Worm (Caenorhabditis elegans) whole organism, early embryonic: ENCODE data around the gene F40G9.7.

Source experiments
- B0310.2 ChIP-seq: sonication (generic microtip); optimal IDR thresholded peaks from 2 replicates; lab custom pipeline; 2016; ENCODE audit warnings: mild to moderate bottlenecking, missing genetic modification characterization, missing compliant biosample characterization
- ama-1 ChIP-seq: fragments of 150-350 bp; optimal IDR thresholded peaks from 2 replicates; lab custom pipeline; 2014
- hmbx-1 ChIP-seq: sonication (generic microtip); optimal IDR thresholded peaks from 2 replicates; lab custom pipeline; 2016; ENCODE audit warnings: mild to moderate bottlenecking, missing genetic modification characterization, missing compliant biosample characterization
- hnd-1 ChIP-seq: sonication (generic microtip); optimal IDR thresholded peaks from 2 replicates; lab custom pipeline; 2016; ENCODE audit warnings: missing genetic modification characterization, missing compliant biosample characterization
- scrt-1 ChIP-seq: fragments of 200-800 bp; sonication (Bioruptor generic); IDR thresholded peaks from 2 replicates; pipeline ENCODE4 v1.3.6; 2022; ENCODE audit warnings: missing genetic modification characterization, missing compliant biosample characterization
- tra-4 ChIP-seq: sonication (generic microtip); optimal IDR thresholded peaks from 2 replicates; lab custom pipeline; 2017; ENCODE audit warnings: missing genetic modification characterization, missing compliant biosample characterization

ce11 chrIII:183072-183471, 17.6 kb downstream of the F40G9.7 start:
- TF ChIP-seq ama-1 (lab: Kevin White, UChicago) (no peak), B0310.2 (no peak), hmbx-1 (no peak), hnd-1 (tag; lab: Kevin White, UChicago) (no peak), tra-4 (no peak), scrt-1 (GFP tag; lab: Robert Waterston, UW) (no peak)
